Worm (Caenorhabditis elegans): Measurements from ENCODE around the gene F29G6.1.

The F29G6.1 gene

ce11 chrX:11487484-11487883 lies 14.6 kb upstream of the F29G6.1 start, which contains the start of gene spp-9 (continued):
- TF ChIP-seq rpc-1 (optimal IDR thresholded peaks at IDR 0.05), result no peak
- TF ChIP-seq rpc-1 (tag; optimal IDR thresholded peaks at IDR 0.05), result no peak
- TF ChIP-seq let-607 (tag; optimal IDR thresholded peaks at IDR 0.05), result no peak

- TF ChIP-seq rec-8 (tag; optimal IDR thresholded peaks at IDR 0.05), result no peak
- TF ChIP-seq dpl-1 (GFP tag; optimal IDR thresholded peaks at IDR 0.05), result no peak
- TF ChIP-seq mel-28 (tag; optimal IDR thresholded peaks at IDR 0.05; ENCODE audit: borderline replicate concordance), result no peak
- TF ChIP-seq nhr-120 (GFP tag; IDR thresholded peaks at IDR 0.05), result no peak
- no peak for TF ChIP-seq B0019.2 (GFP tag; conservative IDR thresholded peaks at IDR 0.05)
- no peak for TF ChIP-seq madf-3 (GFP tag; IDR thresholded peaks at IDR 0.05)
- TF ChIP-seq C06A6.2 (GFP tag; conservative IDR thresholded peaks at IDR 0.05), result no peak
- TF ChIP-seq Y67H2A.10 (GFP tag; conservative IDR thresholded peaks at IDR 0.05), result no peak
- TF ChIP-seq lag-1 (GFP tag; IDR thresholded peaks at IDR 0.05), result no peak
- no peak for TF ChIP-seq ztf-18 (tag; optimal IDR thresholded peaks at IDR 0.05)
- TF ChIP-seq K11D2.4 (GFP tag; IDR thresholded peaks at IDR 0.05), result no peak
- no peak for TF ChIP-seq sptf-2 (GFP tag; optimal IDR thresholded peaks at IDR 0.05)
- TF ChIP-seq hmg-20 (GFP tag; IDR thresholded peaks at IDR 0.05), result no peak
- TF ChIP-seq ccch-3 (GFP tag; optimal IDR thresholded peaks at IDR 0.05), result no peak
- no peak for TF ChIP-seq K12H6.12 (tag; optimal IDR thresholded peaks at IDR 0.05)
Observed at ce11 chrX:11489830-11490229, 12.2 kb upstream of the F29G6.1 start, which contains the start of gene spp-21. TSS of gene spp-21 (plus strand) at chrX:11490130.

ce11 chrX:11491835-11492234 lies 10.2 kb upstream of the F29G6.1 start:
- TF ChIP-seq zfh-2 (GFP tag; conservative IDR thresholded peaks at IDR 0.05) (no peak), attf-5 (GFP tag; optimal IDR thresholded peaks at IDR 0.05) (no peak), ztf-3 (GFP tag; optimal IDR thresholded peaks at IDR 0.05) (no peak), dpl-1 (GFP tag; optimal IDR thresholded peaks at IDR 0.05) (no peak), snpc-3.4 (tag; optimal IDR thresholded peaks at IDR 0.05) (no peak), ceh-91 (GFP tag; IDR thresholded peaks at IDR 0.05) (no peak), somi-1 (GFP tag; optimal IDR thresholded peaks at IDR 0.05) (no peak), F55B11.4 (tag; optimal IDR thresholded peaks at IDR 0.05; ENCODE audit: borderline replicate concordance, insufficient read depth) (no peak), F23B12.7 (tag; optimal IDR thresholded peaks at IDR 0.05; ENCODE audit: insufficient read depth) (no peak), tbp1 (GFP tag; optimal IDR thresholded peaks at IDR 0.05) (no peak), rcor-1 (GFP tag; IDR thresholded peaks at IDR 0.05) (no peak), sea-2 (GFP tag; IDR thresholded peaks at IDR 0.05) (no peak), C17E4.6 (GFP tag; IDR thresholded peaks at IDR 0.05) (no peak), F33H1.4 (GFP tag; IDR thresholded peaks at IDR 0.05) (no peak), F39B2.1 (GFP tag; IDR thresholded peaks at IDR 0.05) (no peak), fkh-3 (tag; optimal IDR thresholded peaks at IDR 0.05) (no peak), B0035.1 (tag; optimal IDR thresholded peaks at IDR 0.05) (no peak), F22D6.2 (tag; optimal IDR thresholded peaks at IDR 0.05) (no peak)

- no peak for TF ChIP-seq lir-1 (GFP tag; conservative IDR thresholded peaks at IDR 0.05)
- peak; percentile 24 for TF ChIP-seq nhr-80 (tag; optimal IDR thresholded peaks at IDR 0.05)
Observed at ce11 chrX:11498871-11499270, 3.2 kb upstream of the F29G6.1 start.

Measured in whole organism, young adult.